Fruit fly (Drosophila melanogaster) whole organism, embryonic: ENCODE data around the gene CG14100.
A peak's percentile ranks its signal among the peaks of the same experiment; 100 is the strongest.

Source experiments
- B-H2 ChIP-seq: fragments of 200-800 bp; sonication (Bioruptor generic); optimal IDR thresholded peaks from 2 replicates; lab custom pipeline; 2018; ENCODE audit warnings: missing biosample characterization, mild to moderate bottlenecking, missing genetic modification characterization
- CG10543 ChIP-seq: fragments of 200-800 bp; sonication (Bioruptor generic); optimal IDR thresholded peaks from 3 replicates; lab custom pipeline; 2017; ENCODE audit warnings: missing biosample characterization, mild to moderate bottlenecking, missing genetic modification characterization, moderate library complexity
- CG11398 ChIP-seq: fragments of 200-800 bp; sonication (Bioruptor generic); optimal IDR thresholded peaks from 2 replicates; lab custom pipeline; 2016; ENCODE audit warnings: missing biosample characterization, missing genetic modification characterization
- CG12299 ChIP-seq: fragments of 200-800 bp; sonication (Bioruptor generic); optimal IDR thresholded peaks from 2 replicates; lab custom pipeline; 2018; ENCODE audit warnings: missing biosample characterization, mild to moderate bottlenecking, missing genetic modification characterization
- CG13296 ChIP-seq: fragments of 200-800 bp; sonication (Bioruptor generic); optimal IDR thresholded peaks from 3 replicates; lab custom pipeline; 2018; ENCODE audit warnings: missing biosample characterization, mild to moderate bottlenecking, missing genetic modification characterization
- CG15073 ChIP-seq: fragments of 200-800 bp; sonication (Bioruptor generic); optimal IDR thresholded peaks from 2 replicates; lab custom pipeline; 2016; ENCODE audit warnings: missing biosample characterization, missing genetic modification characterization
- CG15696 ChIP-seq: fragments of 200-800 bp; sonication (Bioruptor generic); optimal IDR thresholded peaks from 2 replicates; lab custom pipeline; 2019; ENCODE audit warnings: missing biosample characterization, mild to moderate bottlenecking, missing genetic modification characterization, moderate library complexity
- CG1647 ChIP-seq: fragments of 200-800 bp; sonication (Bioruptor generic); optimal IDR thresholded peaks from 3 replicates; lab custom pipeline; 2016; ENCODE audit warnings: missing biosample characterization, missing genetic modification characterization
- CG16813 ChIP-seq: fragments of 200-800 bp; sonication (Bioruptor generic); IDR thresholded peaks from 3 replicates; pipeline ENCODE4 v1.3.6; 2022; ENCODE audit warnings: missing biosample characterization, missing genetic modification characterization; ENCODE audit not compliant: partially characterized antibody
- CG17568 ChIP-seq: fragments of 200-800 bp; sonication (Bioruptor generic); optimal IDR thresholded peaks from 2 replicates; lab custom pipeline; 2018; ENCODE audit warnings: missing biosample characterization, mild to moderate bottlenecking, missing genetic modification characterization, moderate library complexity
- CG2116 ChIP-seq: fragments of 200-800 bp; sonication (Bioruptor generic); optimal IDR thresholded peaks from 3 replicates; lab custom pipeline; 2018; ENCODE audit warnings: missing biosample characterization, mild to moderate bottlenecking, missing genetic modification characterization
- CG2202 ChIP-seq: fragments of 200-800 bp; sonication (Bioruptor generic); optimal IDR thresholded peaks from 2 replicates; lab custom pipeline; 2018; ENCODE audit warnings: missing biosample characterization, mild to moderate bottlenecking, missing genetic modification characterization
- CG2712 ChIP-seq: fragments of 200-800 bp; optimal IDR thresholded peaks from 3 replicates; lab custom pipeline; 2019; ENCODE audit warnings: missing biosample characterization, mild to moderate bottlenecking, missing genetic modification characterization, moderate library complexity
- CG32767 ChIP-seq: fragments of 200-800 bp; sonication (Bioruptor generic); IDR thresholded peaks from 2 replicates; pipeline ENCODE4 v1.3.6; 2022; ENCODE audit warnings: missing biosample characterization, missing genetic modification characterization
- CG4282 ChIP-seq: fragments of 200-800 bp; sonication (Bioruptor generic); optimal IDR thresholded peaks from 2 replicates; lab custom pipeline; 2016; ENCODE audit warnings: missing biosample characterization, missing genetic modification characterization
- CG4707 ChIP-seq: fragments of 200-800 bp; sonication (Bioruptor generic); optimal IDR thresholded peaks from 2 replicates; lab custom pipeline; 2018; ENCODE audit warnings: missing biosample characterization, mild to moderate bottlenecking, missing genetic modification characterization, moderate library complexity
- CG6683 ChIP-seq: fragments of 200-800 bp; sonication (Bioruptor generic); optimal IDR thresholded peaks from 2 replicates; lab custom pipeline; 2017; ENCODE audit warnings: missing biosample characterization, mild to moderate bottlenecking, missing genetic modification characterization, missing genetic modification reagents
- CG8765 ChIP-seq: fragments of 200-800 bp; sonication (Bioruptor generic); IDR thresholded peaks from 2 replicates; pipeline ENCODE4 v1.3.6; 2022; ENCODE audit warnings: missing biosample characterization, missing genetic modification characterization
- Doc2 ChIP-seq: fragments of 200-800 bp; sonication (Bioruptor generic); IDR thresholded peaks from 2 replicates; pipeline ENCODE4 v1.3.6; 2022; ENCODE audit warnings: missing biosample characterization, missing genetic modification characterization
- E2f2 ChIP-seq: fragments of 200-800 bp; sonication (Bioruptor generic); IDR thresholded peaks from 2 replicates; pipeline ENCODE4 v1.3.6; 2022; ENCODE audit warnings: missing biosample characterization, missing genetic modification characterization
- Gug ChIP-seq: fragments of 200-800 bp; sonication (Bioruptor generic); IDR thresholded peaks from 4 replicates; pipeline ENCODE4 v1.3.6; 2022; ENCODE audit warnings: missing biosample characterization, missing genetic modification characterization
- Lhr ChIP-seq: fragments of 200-800 bp; sonication (Bioruptor generic); optimal IDR thresholded peaks from 3 replicates; lab custom pipeline; 2017; ENCODE audit warnings: mild to moderate bottlenecking, missing biosample characterization, missing genetic modification reagents, missing genetic modification characterization
- Max ChIP-seq: fragments of 200-800 bp; sonication (Bioruptor generic); optimal IDR thresholded peaks from 2 replicates; lab custom pipeline; 2016; ENCODE audit warnings: missing biosample characterization, mild to moderate bottlenecking, missing genetic modification characterization
- NFAT ChIP-seq: fragments of 200-800 bp; sonication (Bioruptor generic); IDR thresholded peaks from 2 replicates; pipeline ENCODE4 v1.3.6; 2022; ENCODE audit warnings: missing biosample characterization, missing genetic modification characterization
- NfI ChIP-seq: fragments of 200-800 bp; sonication (Bioruptor generic); optimal IDR thresholded peaks from 3 replicates; lab custom pipeline; 2018; ENCODE audit warnings: missing biosample characterization, mild to moderate bottlenecking, missing genetic modification characterization, moderate library complexity
- Ptx1 ChIP-seq: fragments of 200-800 bp; sonication (Bioruptor generic); IDR thresholded peaks from 2 replicates; pipeline ENCODE4 v1.3.6; 2022; ENCODE audit warnings: missing biosample characterization, missing genetic modification characterization
- Rfx ChIP-seq: fragments of 200-800 bp; sonication (Bioruptor generic); IDR thresholded peaks from 2 replicates; pipeline ENCODE4 v1.3.6; 2022; ENCODE audit warnings: missing biosample characterization, missing genetic modification characterization
- Side ChIP-seq: fragments of 200-800 bp; sonication (Bioruptor generic); optimal IDR thresholded peaks from 2 replicates; lab custom pipeline; 2016; ENCODE audit warnings: missing biosample characterization, missing genetic modification characterization
- Sox102F ChIP-seq: fragments of 200-800 bp; sonication (Bioruptor generic); optimal IDR thresholded peaks from 2 replicates; lab custom pipeline; 2018; ENCODE audit warnings: missing biosample characterization, mild to moderate bottlenecking, missing genetic modification characterization, moderate library complexity
- Sry-β ChIP-seq: fragments of 200-800 bp; sonication (Bioruptor generic); optimal IDR thresholded peaks from 2 replicates; lab custom pipeline; 2018; ENCODE audit warnings: missing biosample characterization, mild to moderate bottlenecking, missing genetic modification characterization, moderate library complexity
- ap ChIP-seq: fragments of 200-800 bp; sonication (Bioruptor generic); IDR thresholded peaks from 2 replicates; pipeline ENCODE4 v1.3.6; 2022; ENCODE audit warnings: missing biosample characterization, missing genetic modification characterization
- ara ChIP-seq: fragments of 200-800 bp; sonication (Bioruptor generic); IDR thresholded peaks from 2 replicates; pipeline ENCODE4 v1.3.6; 2022; ENCODE audit warnings: missing biosample characterization, missing genetic modification characterization
- bowl ChIP-seq: fragments of 200-800 bp; sonication (Bioruptor generic); IDR thresholded peaks from 2 replicates; pipeline ENCODE4 v1.3.6; 2022; ENCODE audit warnings: missing biosample characterization, missing genetic modification characterization
- caup ChIP-seq: fragments of 200-800 bp; sonication (Bioruptor generic); optimal IDR thresholded peaks from 3 replicates; lab custom pipeline; 2017; ENCODE audit warnings: missing biosample characterization, mild to moderate bottlenecking, missing genetic modification characterization, moderate library complexity; ENCODE audit not compliant: severe bottlenecking
- chn ChIP-seq: fragments of 200-800 bp; sonication (Bioruptor generic); optimal IDR thresholded peaks from 2 replicates; lab custom pipeline; 2016; ENCODE audit warnings: missing biosample characterization, missing genetic modification characterization
- corto ChIP-seq: fragments of 200-800 bp; sonication (Bioruptor generic); optimal IDR thresholded peaks from 2 replicates; lab custom pipeline; 2016; ENCODE audit warnings: missing biosample characterization, mild to moderate bottlenecking, missing genetic modification characterization, moderate library complexity
- dysf ChIP-seq: fragments of 200-800 bp; sonication (Bioruptor generic); IDR thresholded peaks from 3 replicates; pipeline ENCODE4 v1.3.6; 2022; ENCODE audit warnings: missing biosample characterization, missing genetic modification characterization
- ewg ChIP-seq: fragments of 200-800 bp; sonication (Bioruptor generic); optimal IDR thresholded peaks from 3 replicates; lab custom pipeline; 2017; ENCODE audit warnings: mild to moderate bottlenecking, missing biosample characterization, missing genetic modification reagents, missing genetic modification characterization
- fd96Cb ChIP-seq: fragments of 200-800 bp; sonication (Bioruptor generic); optimal IDR thresholded peaks from 2 replicates; lab custom pipeline; 2018; ENCODE audit warnings: missing biosample characterization, mild to moderate bottlenecking, missing genetic modification characterization, moderate library complexity
- gcm2 ChIP-seq: fragments of 200-800 bp; sonication (Bioruptor generic); optimal IDR thresholded peaks from 2 replicates; lab custom pipeline; 2016; ENCODE audit warnings: missing biosample characterization, missing genetic modification characterization
- gt ChIP-seq: fragments of 200-800 bp; sonication (Bioruptor generic); IDR thresholded peaks from 2 replicates; pipeline ENCODE4 v1.3.6; 2022; ENCODE audit warnings: missing biosample characterization, missing genetic modification characterization
- luna ChIP-seq: fragments of 200-800 bp; sonication (Bioruptor generic); optimal IDR thresholded peaks from 2 replicates; lab custom pipeline; 2016; ENCODE audit warnings: missing biosample characterization, missing genetic modification characterization
- nerfin-1 ChIP-seq: fragments of 200-800 bp; sonication (Bioruptor generic); optimal IDR thresholded peaks from 3 replicates; lab custom pipeline; 2019; ENCODE audit warnings: missing biosample characterization, mild to moderate bottlenecking, missing genetic modification characterization, moderate library complexity
- pan ChIP-seq, 4 experiments: fragments of >200 bp in 3 of 4; fragments of 200-800 bp in 1 of 4; sonication (Bioruptor generic) in 1 of 4; optimal IDR thresholded peaks in 3 of 4; IDR thresholded peaks in 1 of 4; 2 replicates each; pipeline versions ENCODE4 v1.3.6 to Lab custom; 2017 to 2022; ENCODE audit warnings: missing biosample characterization in 2 of 4, missing genetic modification characterization in 2 of 4, mixed read lengths in 1 of 4
- phol ChIP-seq: fragments of 200-800 bp; sonication (Bioruptor generic); optimal IDR thresholded peaks from 3 replicates; lab custom pipeline; 2018; ENCODE audit warnings: missing biosample characterization, mild to moderate bottlenecking, missing genetic modification characterization, moderate library complexity
- pzg ChIP-seq: fragments of 200-800 bp; sonication (Bioruptor generic); optimal IDR thresholded peaks from 3 replicates; lab custom pipeline; 2018; ENCODE audit warnings: missing biosample characterization, mild to moderate bottlenecking, missing genetic modification characterization, moderate library complexity
- run ChIP-seq: fragments of 200-800 bp; sonication (Bioruptor generic); optimal IDR thresholded peaks from 3 replicates; lab custom pipeline; 2018; ENCODE audit warnings: missing biosample characterization, mild to moderate bottlenecking, missing genetic modification characterization
- schlank ChIP-seq: fragments of 200-800 bp; sonication (Bioruptor generic); optimal IDR thresholded peaks from 2 replicates; lab custom pipeline; 2018; ENCODE audit warnings: missing biosample characterization, mild to moderate bottlenecking, missing genetic modification characterization
- sima ChIP-seq: fragments of 200-800 bp; sonication (Bioruptor generic); optimal IDR thresholded peaks from 2 replicates; lab custom pipeline; 2016; ENCODE audit warnings: missing biosample characterization, missing genetic modification characterization
- ssp ChIP-seq: fragments of 200-800 bp; sonication (Bioruptor generic); IDR thresholded peaks from 2 replicates; pipeline ENCODE4 v1.3.6; 2022; ENCODE audit warnings: missing biosample characterization, missing genetic modification characterization

The CG14100 gene

DNA sequence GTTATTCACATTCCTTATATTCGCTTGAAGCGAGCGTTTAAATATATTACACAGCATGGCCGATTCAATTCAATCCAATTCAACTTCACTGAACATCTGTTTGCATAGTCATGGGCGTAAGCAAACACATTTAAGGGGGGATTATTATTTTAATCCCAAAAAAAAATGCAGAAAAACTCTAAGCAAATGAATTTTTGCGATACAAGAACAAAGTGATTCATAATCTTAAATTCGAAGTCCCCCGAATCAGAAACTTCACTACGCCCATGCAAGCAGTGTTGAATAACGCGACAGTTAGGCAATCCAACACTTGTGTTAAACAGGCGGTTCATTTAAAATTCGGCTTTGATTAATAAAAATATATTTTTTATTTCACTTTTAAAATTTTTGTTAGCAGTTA is at the start of gene CG14100 (continued):
- TF ChIP-seq Sox102F (GFP tag; lab: Kevin White, UChicago) (peak; percentile 100), CG12299 (tag; lab: Kevin White, UChicago) (peak; percentile 100), CG16813 (GFP tag; lab: Robert Waterston, UW) (no peak), CG17568 (peak; percentile 100), CG13296 (peak; percentile 100), pzg (peak; percentile 90), schlank (tag; lab: Kevin White, UChicago) (peak; percentile 100), CG2202 (tag; lab: Kevin White, UChicago) (peak; percentile 100), nerfin-1 (tag; lab: Kevin White, UChicago) (peak; percentile 100), ap (GFP tag; lab: Robert Waterston, UW) (peak; percentile 100), sima (peak; percentile 100), fd96Cb (peak; percentile 100), CG15073 (peak; percentile 97), CG10543 (peak; percentile 100), dysf (GFP tag; lab: Robert Waterston, UW) (peak; percentile 100), ara (peak; percentile 100), Max (GFP tag; lab: Kevin White, UChicago) (peak; percentile 100), CG15696 (peak; percentile 100), CG11398 (GFP tag; lab: Kevin White, UChicago) (peak; percentile 100), caup (GFP tag; lab: Kevin White, UChicago) (peak; percentile 100), Side (GFP tag; lab: Kevin White, UChicago) (peak; percentile 100), CG8765 (GFP tag; lab: Robert Waterston, UW) (peak; percentile 100), CG2712 (tag; lab: Kevin White, UChicago) (peak; percentile 100), Gug (GFP tag; lab: Robert Waterston, UW) (peak; percentile 100), gcm2 (GFP tag; lab: Kevin White, UChicago) (peak; percentile 100), gt (GFP tag; lab: Robert Waterston, UW) (peak; percentile 100), chn (peak; percentile 100), CG2116 (GFP tag; lab: Kevin White, UChicago) (peak; percentile 95), Lhr (peak; percentile 100), NfI (peak; percentile 100), ewg (GFP tag; lab: Kevin White, UChicago) (peak; percentile 100), bowl (peak; percentile 100), luna (GFP tag; lab: Kevin White, UChicago) (peak; percentile 100), CG1647 (GFP tag; lab: Kevin White, UChicago) (peak; percentile 100), Doc2 (peak; percentile 100), ssp (GFP tag; lab: Robert Waterston, UW) (peak; percentile 99), phol (peak; percentile 100), pan (optimal IDR thresholded peaks at IDR 0.05; lab: Kevin White, UChicago) (no peak), pan (GFP tag; optimal IDR thresholded peaks at IDR 0.05 in 1 of 2, IDR thresholded peaks at IDR 0.05 in 1 of 2) (peak in 1 of 2 experiments; percentile 100), run (tag; lab: Kevin White, UChicago) (peak; percentile 100), NFAT (peak; percentile 100), CG4707 (GFP tag; lab: Kevin White, UChicago) (peak; percentile 100), Ptx1 (peak; percentile 100), Sry-β (GFP tag; lab: Kevin White, UChicago) (peak; percentile 87), corto (GFP tag; lab: Kevin White, UChicago) (peak; percentile 100), CG6683 (peak; percentile 99), CG4282 (GFP tag; lab: Kevin White, UChicago) (peak; percentile 100), CG32767 (peak; percentile 100), E2f2 (GFP tag; lab: Robert Waterston, UW) (peak; percentile 100), Rfx (peak; percentile 100), B-H2 (GFP tag; lab: Kevin White, UChicago) (peak; percentile 100)
